Fruit fly (Drosophila melanogaster) whole organism, embryonic: ENCODE data around the gene Sk1.

Source experiments
- CG10979 ChIP-seq: fragments of 200-800 bp; sonication (Bioruptor generic); optimal IDR thresholded peaks from 2 replicates; lab custom pipeline; 2018; ENCODE audit warnings: missing biosample characterization, mild to moderate bottlenecking, missing genetic modification characterization, moderate library complexity
- CG11398 ChIP-seq: fragments of 200-800 bp; sonication (Bioruptor generic); optimal IDR thresholded peaks from 2 replicates; lab custom pipeline; 2016; ENCODE audit warnings: missing biosample characterization, missing genetic modification characterization
- CG12391 ChIP-seq: fragments of 200-800 bp; sonication (Bioruptor generic); optimal IDR thresholded peaks from 3 replicates; lab custom pipeline; 2018; ENCODE audit warnings: missing biosample characterization, mild to moderate bottlenecking, missing genetic modification characterization, moderate library complexity
- CG14014 ChIP-seq: fragments of 200-800 bp; sonication (Bioruptor generic); IDR thresholded peaks from 2 replicates; pipeline ENCODE4 v1.3.6; 2022; ENCODE audit warnings: missing biosample characterization, missing genetic modification characterization
- CG15011 ChIP-seq: fragments of 200-800 bp; sonication (Bioruptor generic); optimal IDR thresholded peaks from 3 replicates; lab custom pipeline; 2018; ENCODE audit warnings: missing biosample characterization, mild to moderate bottlenecking, missing genetic modification characterization
- CG15601 ChIP-seq: fragments of 200-800 bp; sonication (Bioruptor generic); optimal IDR thresholded peaks from 3 replicates; lab custom pipeline; 2019; ENCODE audit warnings: missing biosample characterization, mild to moderate bottlenecking, missing genetic modification characterization, moderate library complexity
- CG16815 ChIP-seq: fragments of 200-800 bp; sonication (Bioruptor generic); optimal IDR thresholded peaks from 3 replicates; lab custom pipeline; 2017; ENCODE audit warnings: missing biosample characterization, mild to moderate bottlenecking, missing genetic modification characterization
- CG17186 ChIP-seq: fragments of 200-800 bp; sonication (Bioruptor generic); optimal IDR thresholded peaks from 3 replicates; lab custom pipeline; 2017; ENCODE audit warnings: missing biosample characterization, missing genetic modification reagents, missing genetic modification characterization
- CG1832 ChIP-seq: fragments of 200-800 bp; sonication (Bioruptor generic); optimal IDR thresholded peaks from 2 replicates; lab custom pipeline; 2017; ENCODE audit warnings: missing biosample characterization, mild to moderate bottlenecking, missing genetic modification characterization, inconsistent platforms
- CG30431 ChIP-seq: fragments of 200-800 bp; sonication (Bioruptor generic); optimal IDR thresholded peaks from 2 replicates; lab custom pipeline; 2017; ENCODE audit warnings: missing biosample characterization, missing genetic modification characterization
- CG3065 ChIP-seq: fragments of 200-800 bp; sonication (Bioruptor generic); optimal IDR thresholded peaks from 2 replicates; lab custom pipeline; 2016; ENCODE audit warnings: missing biosample characterization, missing genetic modification characterization
- CG33213 ChIP-seq: fragments of 200-800 bp; sonication (Bioruptor generic); optimal IDR thresholded peaks from 3 replicates; lab custom pipeline; 2016; ENCODE audit warnings: missing biosample characterization, missing genetic modification characterization
- CG33557 ChIP-seq: fragments of 200-800 bp; sonication (Bioruptor generic); optimal IDR thresholded peaks from 2 replicates; lab custom pipeline; 2019; ENCODE audit warnings: missing biosample characterization, mild to moderate bottlenecking, missing genetic modification characterization, moderate library complexity
- CG3726 ChIP-seq: fragments of 200-800 bp; sonication (Bioruptor generic); IDR thresholded peaks from 3 replicates; pipeline ENCODE4, ENCODE4 v1.3.6; 2022; ENCODE audit warnings: missing biosample characterization, missing genetic modification characterization
- CG4282 ChIP-seq: fragments of 200-800 bp; sonication (Bioruptor generic); optimal IDR thresholded peaks from 2 replicates; lab custom pipeline; 2016; ENCODE audit warnings: missing biosample characterization, missing genetic modification characterization
- CG43689 ChIP-seq: fragments of 200-800 bp; sonication (Bioruptor generic); IDR thresholded peaks from 2 replicates; pipeline ENCODE4 v1.3.6; 2022; ENCODE audit warnings: missing biosample characterization, missing genetic modification characterization
- CG7839 ChIP-seq: fragments of 200-800 bp; sonication (Bioruptor generic); optimal IDR thresholded peaks from 3 replicates; lab custom pipeline; 2018; ENCODE audit warnings: missing biosample characterization, mild to moderate bottlenecking, missing genetic modification characterization, moderate library complexity
- CG8089 ChIP-seq: fragments of 200-800 bp; sonication (Bioruptor generic); optimal IDR thresholded peaks from 3 replicates; lab custom pipeline; 2016; ENCODE audit warnings: missing biosample characterization, missing genetic modification characterization
- CG8924 ChIP-seq: fragments of 200-800 bp; optimal IDR thresholded peaks from 3 replicates; lab custom pipeline; 2019; ENCODE audit warnings: missing biosample characterization, mild to moderate bottlenecking, missing genetic modification characterization, moderate library complexity
- CG9215 ChIP-seq: fragments of 200-800 bp; sonication (Bioruptor generic); IDR thresholded peaks from 2 replicates; pipeline ENCODE4 v1.3.6; 2022; ENCODE audit warnings: missing biosample characterization, missing genetic modification characterization
- H15 ChIP-seq: fragments of 200-800 bp; sonication (Bioruptor generic); IDR thresholded peaks from 3 replicates; pipeline ENCODE4 v1.3.6; 2022; ENCODE audit warnings: missing biosample characterization, missing genetic modification characterization
- MBD-R2 ChIP-seq: fragments of 200-800 bp; sonication (Bioruptor generic); IDR thresholded peaks from 2 replicates; pipeline ENCODE4 v1.3.6; 2022; ENCODE audit warnings: missing biosample characterization, missing genetic modification characterization
- Mes4 ChIP-seq: fragments of 200-800 bp; sonication (Bioruptor generic); optimal IDR thresholded peaks from 2 replicates; lab custom pipeline; 2016; ENCODE audit warnings: missing biosample characterization, missing genetic modification characterization
- Rfx ChIP-seq: fragments of 200-800 bp; sonication (Bioruptor generic); IDR thresholded peaks from 2 replicates; pipeline ENCODE4 v1.3.6; 2022; ENCODE audit warnings: missing biosample characterization, missing genetic modification characterization
- Sin3A ChIP-seq: fragments of >200 bp; optimal IDR thresholded peaks from 2 replicates; lab custom pipeline; 2018
- YL-1 ChIP-seq: fragments of 200-800 bp; sonication (Bioruptor generic); optimal IDR thresholded peaks from 3 replicates; lab custom pipeline; 2017; ENCODE audit warnings: missing biosample characterization, mild to moderate bottlenecking, missing genetic modification characterization
- al ChIP-seq: fragments of 200-800 bp; sonication (Bioruptor generic); IDR thresholded peaks from 2 replicates; pipeline ENCODE4 v1.3.6; 2022; ENCODE audit warnings: missing biosample characterization, missing genetic modification characterization
- bsh ChIP-seq, 2 experiments: fragments of 200-800 bp; sonication (Bioruptor generic); optimal IDR thresholded peaks; 2 replicates each; lab custom pipeline; 2017 to 2018; ENCODE audit warnings: mild to moderate bottlenecking in 2 of 2, missing biosample characterization in 2 of 2, missing genetic modification characterization in 2 of 2, moderate library complexity in 1 of 2
- dati ChIP-seq: fragments of 200-800 bp; sonication (Bioruptor generic); IDR thresholded peaks from 2 replicates; pipeline ENCODE4 v1.3.6; 2022; ENCODE audit warnings: missing biosample characterization, missing genetic modification characterization
- dmrt99B ChIP-seq: fragments of 200-800 bp; sonication (Bioruptor generic); optimal IDR thresholded peaks from 2 replicates; lab custom pipeline; 2018; ENCODE audit warnings: missing biosample characterization, mild to moderate bottlenecking, missing genetic modification characterization, moderate library complexity
- emc ChIP-seq: fragments of 200-800 bp; sonication (Bioruptor generic); optimal IDR thresholded peaks from 2 replicates; lab custom pipeline; 2016; ENCODE audit warnings: missing biosample characterization, missing genetic modification characterization
- gce ChIP-seq: fragments of 200-800 bp; sonication (Bioruptor generic); IDR thresholded peaks from 3 replicates; pipeline ENCODE4 v1.3.6; 2022; ENCODE audit warnings: missing biosample characterization, missing genetic modification characterization
- grau ChIP-seq: fragments of 200-800 bp; optimal IDR thresholded peaks from 3 replicates; lab custom pipeline; 2019; ENCODE audit warnings: missing biosample characterization, mild to moderate bottlenecking, missing genetic modification characterization, moderate library complexity
- hkb ChIP-seq, 2 experiments: fragments of 200-800 bp in 1 of 2; fragments of >200 bp in 1 of 2; sonication (Bioruptor generic) in 1 of 2; IDR thresholded peaks in 1 of 2; optimal IDR thresholded peaks in 1 of 2; 2 replicates each; pipeline versions ENCODE4 v1.3.6 to Lab custom; 2017 to 2022; ENCODE audit warnings: missing biosample characterization in 1 of 2, missing genetic modification characterization in 1 of 2
- hth ChIP-seq: fragments of >200 bp; optimal IDR thresholded peaks from 2 replicates; lab custom pipeline; 2017; ENCODE audit warnings: inconsistent platforms
- inv ChIP-seq: fragments of 200-800 bp; sonication (Bioruptor generic); IDR thresholded peaks from 2 replicates; pipeline ENCODE4 v1.3.6; 2022; ENCODE audit warnings: missing biosample characterization, missing genetic modification characterization; ENCODE audit not compliant: partially characterized antibody
- maf-S ChIP-seq: fragments of 200-800 bp; sonication (Bioruptor generic); optimal IDR thresholded peaks from 2 replicates; lab custom pipeline; 2016; ENCODE audit warnings: missing biosample characterization, missing genetic modification characterization
- odd ChIP-seq: fragments of 200-800 bp; sonication (Bioruptor generic); optimal IDR thresholded peaks from 2 replicates; lab custom pipeline; 2017; ENCODE audit warnings: missing biosample characterization, mild to moderate bottlenecking, missing genetic modification characterization
- prd ChIP-seq, 3 experiments: fragments of >200 bp in 2 of 3; fragments of 200-800 bp in 1 of 3; sonication (Bioruptor generic) in 1 of 3; optimal IDR thresholded peaks in 2 of 3; IDR thresholded peaks in 1 of 3; 2 replicates in 2 of 3; 3 replicates in 1 of 3; pipeline versions ENCODE4 v1.3.6 to Lab custom; 2017 to 2022; ENCODE audit warnings: missing biosample characterization in 1 of 3, missing genetic modification characterization in 1 of 3
- row ChIP-seq: fragments of 200-800 bp; sonication (Bioruptor generic); IDR thresholded peaks from 3 replicates; pipeline ENCODE4 v1.3.6; 2022; ENCODE audit warnings: missing biosample characterization, missing genetic modification characterization
- seq ChIP-seq: fragments of 200-800 bp; sonication (Bioruptor generic); IDR thresholded peaks from 2 replicates; pipeline ENCODE4 v1.3.6; 2022; ENCODE audit warnings: missing biosample characterization, missing genetic modification characterization
- sima ChIP-seq: fragments of 200-800 bp; sonication (Bioruptor generic); optimal IDR thresholded peaks from 2 replicates; lab custom pipeline; 2016; ENCODE audit warnings: missing biosample characterization, missing genetic modification characterization
- slp2 ChIP-seq: fragments of 200-800 bp; sonication (Bioruptor generic); optimal IDR thresholded peaks from 2 replicates; lab custom pipeline; 2016; ENCODE audit warnings: missing biosample characterization, missing genetic modification characterization
- sr ChIP-seq: fragments of 200-800 bp; sonication (Bioruptor generic); IDR thresholded peaks from 3 replicates; pipeline ENCODE4 v1.3.6; 2022; ENCODE audit warnings: missing biosample characterization, missing genetic modification characterization
- sug ChIP-seq: fragments of 200-800 bp; optimal IDR thresholded peaks from 2 replicates; lab custom pipeline; 2019; ENCODE audit warnings: missing biosample characterization, mild to moderate bottlenecking, missing genetic modification characterization, moderate library complexity
- trem ChIP-seq: fragments of 200-800 bp; optimal IDR thresholded peaks from 3 replicates; lab custom pipeline; 2019; ENCODE audit warnings: missing biosample characterization, mild to moderate bottlenecking, missing genetic modification characterization, moderate library complexity
- trh ChIP-seq: fragments of 200-800 bp; sonication (Bioruptor generic); optimal IDR thresholded peaks from 2 replicates; lab custom pipeline; 2016; ENCODE audit warnings: missing biosample characterization, missing genetic modification characterization
- wdn ChIP-seq: fragments of 200-800 bp; sonication (Bioruptor generic); IDR thresholded peaks from 2 replicates; pipeline ENCODE4 v1.3.6; 2022; ENCODE audit warnings: missing biosample characterization, missing genetic modification characterization
- zen2 ChIP-seq: fragments of 200-800 bp; sonication (Bioruptor generic); IDR thresholded peaks from 3 replicates; pipeline ENCODE4 v1.3.6; 2022; ENCODE audit warnings: missing biosample characterization, missing genetic modification characterization; ENCODE audit not compliant: partially characterized antibody
- zfh1 ChIP-seq: fragments of 200-800 bp; sonication (Bioruptor generic); IDR thresholded peaks from 3 replicates; pipeline ENCODE4 v1.3.6; 2022; ENCODE audit warnings: missing biosample characterization, missing genetic modification characterization
- zfh2 ChIP-seq: fragments of 200-800 bp; sonication (Bioruptor generic); optimal IDR thresholded peaks from 2 replicates; lab custom pipeline; 2016; ENCODE audit warnings: missing biosample characterization, missing genetic modification characterization

The Sk1 gene

dm6 chrX:11492916-11493590 lies 50.7 kb downstream of the Sk1 start, which contains the start of gene Drak (continued):
- no peak for TF ChIP-seq CG33557 (GFP tag; lab: Kevin White, UChicago)
- peak; percentile 13 for TF ChIP-seq grau
- no peak for TF ChIP-seq trh (GFP tag; lab: Kevin White, UChicago)
- TF ChIP-seq inv (GFP tag; lab: Robert Waterston, UW): no peak
- TF ChIP-seq CG3726: no peak
- no peak for TF ChIP-seq CG15011 (GFP tag; lab: Kevin White, UChicago)
- no peak for TF ChIP-seq slp2 (GFP tag; lab: Kevin White, UChicago)
- no peak for TF ChIP-seq sima (GFP tag; lab: Kevin White, UChicago)
- no peak for TF ChIP-seq bsh (GFP tag; optimal IDR thresholded peaks at IDR 0.05; lab: Kevin White, UChicago)
- no peak for TF ChIP-seq wdn (GFP tag; lab: Robert Waterston, UW)
- no peak for TF ChIP-seq hth (lab: Kevin White, UChicago)
- no peak for TF ChIP-seq CG8089 (GFP tag; lab: Kevin White, UChicago)
- TF ChIP-seq CG14014 (GFP tag; lab: Robert Waterston, UW): no peak
- no peak for TF ChIP-seq prd (optimal IDR thresholded peaks at IDR 0.05; lab: Kevin White, UChicago)
- TF ChIP-seq prd (GFP tag; IDR thresholded peaks at IDR 0.05; lab: Robert Waterston, UW): no peak
- TF ChIP-seq CG15601 (tag; lab: Kevin White, UChicago): no peak
- TF ChIP-seq zfh2: no peak
- TF ChIP-seq YL-1 (GFP tag; lab: Kevin White, UChicago): no peak
- TF ChIP-seq CG1832 (GFP tag; lab: Kevin White, UChicago): no peak
- TF ChIP-seq H15: no peak
- peak; percentile 11 for TF ChIP-seq CG8924
- no peak for TF ChIP-seq CG9215 (GFP tag; lab: Robert Waterston, UW)
- no peak for TF ChIP-seq seq (GFP tag; lab: Robert Waterston, UW)
- peak; percentile 58 for TF ChIP-seq CG17186
- TF ChIP-seq CG3065 (GFP tag; lab: Kevin White, UChicago): no peak
- no peak for TF ChIP-seq dati
- no peak for TF ChIP-seq CG16815 (GFP tag; lab: Kevin White, UChicago)
- TF ChIP-seq CG10979: no peak
- TF ChIP-seq CG30431: no peak
- TF ChIP-seq CG33213 (GFP tag; lab: Kevin White, UChicago): no peak
- TF ChIP-seq CG43689 (GFP tag; lab: Robert Waterston, UW): no peak
- no peak for TF ChIP-seq CG11398 (GFP tag; lab: Kevin White, UChicago)
- TF ChIP-seq dmrt99B (tag; lab: Kevin White, UChicago): no peak
- peak; percentile 1 for TF ChIP-seq CG12391
- TF ChIP-seq CG4282 (GFP tag; lab: Kevin White, UChicago): no peak
- TF ChIP-seq Mes4 (GFP tag; lab: Kevin White, UChicago): peak; percentile 23
- TF ChIP-seq zfh1 (GFP tag; lab: Robert Waterston, UW): no peak
- TF ChIP-seq hkb (optimal IDR thresholded peaks at IDR 0.05; lab: Kevin White, UChicago): no peak
- no peak for TF ChIP-seq hkb (GFP tag; IDR thresholded peaks at IDR 0.05; lab: Robert Waterston, UW)
- TF ChIP-seq maf-S (GFP tag; lab: Kevin White, UChicago): no peak
- TF ChIP-seq CG7839 (tag; lab: Kevin White, UChicago): no peak
- TF ChIP-seq odd (GFP tag; lab: Kevin White, UChicago): no peak
- peak; percentile 82 for TF ChIP-seq Sin3A
- TF ChIP-seq row: no peak
- no peak for TF ChIP-seq MBD-R2 (GFP tag; lab: Robert Waterston, UW)
- no peak for TF ChIP-seq emc (GFP tag; lab: Kevin White, UChicago)
- no peak for TF ChIP-seq al (GFP tag; lab: Robert Waterston, UW)
- no peak for TF ChIP-seq gce (GFP tag; lab: Robert Waterston, UW)
- TF ChIP-seq trem: peak; percentile 17
- no peak for TF ChIP-seq zen2
- TF ChIP-seq sug (tag; lab: Kevin White, UChicago): peak; percentile 19
- TF ChIP-seq Rfx (GFP tag; lab: Robert Waterston, UW): no peak
- TF ChIP-seq sr (GFP tag; lab: Robert Waterston, UW): no peak
